Fruit fly (Drosophila melanogaster): ENCODE results near the gene S6k.

The S6k gene

dm6 chr3L:5819310-5819709 lies 8.6 kb upstream of the S6k start (continued):
- peak; percentile 48; the same call in 1 of the 2 replicates for TF ChIP-seq CG31224 (GFP tag; IDR thresholded peaks at IDR 0.05)
- no peak for TF ChIP-seq CG17568 (GFP tag; optimal IDR thresholded peaks at IDR 0.05)
- TF ChIP-seq CG17802 (tag; optimal IDR thresholded peaks at IDR 0.05) = no peak
- TF ChIP-seq CG13424 (tag; optimal IDR thresholded peaks at IDR 0.05) = peak; percentile 43
- no peak for TF ChIP-seq CG15696 (tag; optimal IDR thresholded peaks at IDR 0.05)
- TF ChIP-seq CG8359 (GFP tag; optimal IDR thresholded peaks at IDR 0.05; ENCODE audit: borderline replicate concordance) = no peak
- TF ChIP-seq Pdp1 (GFP tag; optimal IDR thresholded peaks at IDR 0.05) = peak; percentile 9 to 41
- no peak for TF ChIP-seq tx (GFP tag; optimal IDR thresholded peaks at IDR 0.05)
- no peak for TF ChIP-seq CG4617 (GFP tag; optimal IDR thresholded peaks at IDR 0.05; ENCODE audit: borderline replicate concordance)
- TF ChIP-seq CG2202 (tag; optimal IDR thresholded peaks at IDR 0.05) = no peak
- TF ChIP-seq da (GFP tag; optimal IDR thresholded peaks at IDR 0.05) = no peak
- TF ChIP-seq CG14965 (GFP tag; optimal IDR thresholded peaks at IDR 0.05; ENCODE audit: borderline replicate concordance) = no peak
- TF ChIP-seq chinmo (GFP tag; IDR thresholded peaks at IDR 0.05; ENCODE audit: partially characterized antibody) = no peak
- peak; percentile 20 for TF ChIP-seq HHEX (GFP tag; optimal IDR thresholded peaks at IDR 0.05)
- no peak for TF ChIP-seq NC2α (GFP tag; optimal IDR thresholded peaks at IDR 0.05)
- peak; percentile 40 for TF ChIP-seq CG30403 (GFP tag; optimal IDR thresholded peaks at IDR 0.05)
- no peak for TF ChIP-seq CG34422 (GFP tag; IDR thresholded peaks at IDR 0.05)
- no peak for TF ChIP-seq Taf1 (GFP tag; IDR thresholded peaks at IDR 0.05)
- TF ChIP-seq row (GFP tag; IDR thresholded peaks at IDR 0.05) = peak; percentile 55; the same call in 2 of the 3 replicates
- no peak for TF ChIP-seq Hmx (GFP tag; optimal IDR thresholded peaks at IDR 0.05)
- no peak for TF ChIP-seq CG4360 (GFP tag; IDR thresholded peaks at IDR 0.05)
- TF ChIP-seq Dip3 (GFP tag; optimal IDR thresholded peaks at IDR 0.05) = peak; percentile 42
- no peak for TF ChIP-seq CG16863 (GFP tag; optimal IDR thresholded peaks at IDR 0.05)
- TF ChIP-seq Optix (GFP tag; IDR thresholded peaks at IDR 0.05) = no peak
- TF ChIP-seq Doc3 (GFP tag; IDR thresholded peaks at IDR 0.05; ENCODE audit: partially characterized antibody) = no peak
- peak; percentile 56 for TF ChIP-seq CG2678 (tag; optimal IDR thresholded peaks at IDR 0.05)
- TF ChIP-seq CG17385 (GFP tag; optimal IDR thresholded peaks at IDR 0.05) = peak; percentile 3
- no peak for TF ChIP-seq CG7271 (tag; optimal IDR thresholded peaks at IDR 0.05)
- peak; percentile 3 for TF ChIP-seq Hmr (GFP tag; optimal IDR thresholded peaks at IDR 0.05)
- TF ChIP-seq Atf6 (GFP tag; IDR thresholded peaks at IDR 0.05) = peak; percentile 52; the same call in 1 of the 2 replicates
- peak; percentile 16 for TF ChIP-seq lbe (GFP tag; optimal IDR thresholded peaks at IDR 0.05)
- TF ChIP-seq lmd (GFP tag; IDR thresholded peaks at IDR 0.05) = peak; percentile 67
- no peak for TF ChIP-seq CG1832 (GFP tag; optimal IDR thresholded peaks at IDR 0.05)
- peak; percentile 2 for TF ChIP-seq cato (GFP tag; optimal IDR thresholded peaks at IDR 0.05; ENCODE audit: borderline replicate concordance)
- TF ChIP-seq CG2116 (GFP tag; optimal IDR thresholded peaks at IDR 0.05) = no peak
- 0 out of 2 replicates have a peak, but pooled peaks have one; percentile 14 for TF ChIP-seq CG4730 (GFP tag; IDR thresholded peaks at IDR 0.05)
- TF ChIP-seq Usf (GFP tag; optimal IDR thresholded peaks at IDR 0.05) = no peak
- TF ChIP-seq CG16779 (GFP tag; IDR thresholded peaks at IDR 0.05) = 0 out of 2 replicates have a peak, but pooled peaks have one; percentile 9
- no peak for TF ChIP-seq ems (GFP tag; optimal IDR thresholded peaks at IDR 0.05)
- TF ChIP-seq Myb (GFP tag; optimal IDR thresholded peaks at IDR 0.05) = peak; percentile 4
- 0 out of 3 replicates have a peak, but pooled peaks have one; percentile 25 for TF ChIP-seq Dbx (GFP tag; IDR thresholded peaks at IDR 0.05)
- TF ChIP-seq CG1603 (tag; optimal IDR thresholded peaks at IDR 0.05) = peak; percentile 24
- peak; percentile 33 for TF ChIP-seq tio (GFP tag; optimal IDR thresholded peaks at IDR 0.05)
- no peak for TF ChIP-seq CG3838 (GFP tag; optimal IDR thresholded peaks at IDR 0.05)
- no peak for TF ChIP-seq B-H1 (GFP tag; IDR thresholded peaks at IDR 0.05)

All from whole organism, embryonic.